Worm (Caenorhabditis elegans) whole organism, mixed stage, embryonic: Measurements from ENCODE around the gene F53C11.9.

Experiments used
- nhr-237 ChIP-seq: fragments of 150-350 bp; optimal IDR thresholded peaks from 2 replicates; lab custom pipeline; 2014; ENCODE audit warnings: missing biosample characterization, missing genetic modification characterization
- nhr-28 ChIP-seq: fragments of 150-350 bp; optimal IDR thresholded peaks from 2 replicates; lab custom pipeline; 2014; ENCODE audit warnings: missing biosample characterization, missing genetic modification characterization
- ztf-11 ChIP-seq: fragments of 150-350 bp; optimal IDR thresholded peaks from 2 replicates; lab custom pipeline; 2014; ENCODE audit warnings: missing biosample characterization, missing genetic modification characterization

DNA sequence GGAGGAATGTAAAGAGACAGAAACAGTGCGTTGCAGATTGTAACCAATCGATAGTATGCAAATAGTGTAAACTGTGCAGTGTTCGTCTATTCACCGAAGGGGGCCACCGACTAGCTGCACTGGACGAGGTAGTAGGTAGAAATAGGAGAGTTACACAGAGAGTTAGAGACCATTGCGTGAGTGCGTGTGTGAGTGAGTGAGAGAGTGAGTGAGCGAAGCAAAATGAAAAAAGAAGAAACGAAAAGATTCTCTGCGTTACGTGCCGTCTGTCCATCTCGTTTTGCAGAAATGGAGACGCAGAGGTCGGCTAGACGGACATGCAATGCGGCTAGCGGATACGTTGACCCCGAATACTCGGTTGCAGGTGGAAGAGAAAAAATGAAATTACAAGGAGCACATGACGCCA lies 30.6 kb downstream of the F53C11.9 start:
- TF ChIP-seq nhr-28 (tag; lab: Kevin White, UChicago): no peak
- TF ChIP-seq ztf-11 (tag; lab: Kevin White, UChicago): no peak
- TF ChIP-seq nhr-237 (tag; lab: Kevin White, UChicago): no peak
